Fruit fly (Drosophila melanogaster) whole organism, embryonic: Measurements from ENCODE around the gene CG31633.

Source experiments
- CG10209 ChIP-seq: fragments of 200-800 bp; sonication (Bioruptor generic); optimal IDR thresholded peaks from 3 replicates; lab custom pipeline; 2017; ENCODE audit warnings: missing biosample characterization, mild to moderate bottlenecking, missing genetic modification characterization, missing genetic modification reagents
- CG10654 ChIP-seq: fragments of 200-800 bp; sonication (Bioruptor generic); optimal IDR thresholded peaks from 2 replicates; lab custom pipeline; 2016; ENCODE audit warnings: missing biosample characterization, missing genetic modification characterization
- CG10959 ChIP-seq: fragments of 200-800 bp; sonication (Bioruptor generic); IDR thresholded peaks from 2 replicates; pipeline ENCODE4 v1.3.6; 2022; ENCODE audit warnings: missing biosample characterization, missing genetic modification characterization
- CG12155 ChIP-seq: fragments of 200-800 bp; sonication (Bioruptor generic); optimal IDR thresholded peaks from 3 replicates; lab custom pipeline; 2016; ENCODE audit warnings: missing biosample characterization, missing genetic modification characterization
- CG13624 ChIP-seq: fragments of 200-800 bp; sonication (Bioruptor generic); optimal IDR thresholded peaks from 2 replicates; lab custom pipeline; 2016; ENCODE audit warnings: missing biosample characterization, missing genetic modification characterization
- CG17328 ChIP-seq: fragments of 200-800 bp; sonication (Bioruptor generic); IDR thresholded peaks from 2 replicates; pipeline ENCODE4 v1.3.6; 2022; ENCODE audit warnings: missing biosample characterization, missing genetic modification characterization
- CG17385 ChIP-seq: fragments of 200-800 bp; sonication (Bioruptor generic); optimal IDR thresholded peaks from 3 replicates; lab custom pipeline; 2018; ENCODE audit warnings: missing biosample characterization, mild to moderate bottlenecking, missing genetic modification characterization
- CG17802 ChIP-seq: fragments of 200-800 bp; sonication (Bioruptor generic); optimal IDR thresholded peaks from 2 replicates; lab custom pipeline; 2018; ENCODE audit warnings: missing biosample characterization, mild to moderate bottlenecking, missing genetic modification characterization, moderate library complexity
- CG18476 ChIP-seq: fragments of 200-800 bp; sonication (Bioruptor generic); optimal IDR thresholded peaks from 2 replicates; lab custom pipeline; 2016; ENCODE audit warnings: missing biosample characterization, mild to moderate bottlenecking, missing genetic modification characterization
- CG32532 ChIP-seq: fragments of 200-800 bp; sonication (Bioruptor generic); IDR thresholded peaks from 2 replicates; pipeline ENCODE4 v1.3.6; 2022; ENCODE audit warnings: missing biosample characterization, missing genetic modification characterization
- CG5953 ChIP-seq: fragments of 200-800 bp; sonication (Bioruptor generic); IDR thresholded peaks from 2 replicates; pipeline ENCODE4 v1.3.6; 2022; ENCODE audit warnings: missing biosample characterization, missing genetic modification characterization
- CG6854 ChIP-seq: fragments of 200-800 bp; sonication (Bioruptor generic); optimal IDR thresholded peaks from 3 replicates; lab custom pipeline; 2017; ENCODE audit warnings: missing biosample characterization, mild to moderate bottlenecking, missing genetic modification characterization
- CG7372 ChIP-seq: fragments of 200-800 bp; sonication (Bioruptor generic); IDR thresholded peaks from 2 replicates; pipeline ENCODE4 v1.3.6; 2022; ENCODE audit warnings: missing biosample characterization, missing genetic modification characterization
- CG8478 ChIP-seq: fragments of >200 bp; optimal IDR thresholded peaks from 2 replicates; lab custom pipeline; 2018
- CG8924 ChIP-seq: fragments of 200-800 bp; optimal IDR thresholded peaks from 3 replicates; lab custom pipeline; 2019; ENCODE audit warnings: missing biosample characterization, mild to moderate bottlenecking, missing genetic modification characterization, moderate library complexity
- CG9876 ChIP-seq: fragments of 200-800 bp; sonication (Bioruptor generic); optimal IDR thresholded peaks from 2 replicates; lab custom pipeline; 2016; ENCODE audit warnings: missing biosample characterization, missing genetic modification characterization
- D ChIP-seq, 2 experiments: fragments of 200-800 bp in 1 of 2; fragments of >200 bp in 1 of 2; sonication (Bioruptor generic) in 1 of 2; optimal IDR thresholded peaks; 2 replicates in 1 of 2; 3 replicates in 1 of 2; lab custom pipeline; 2017; ENCODE audit warnings: mild to moderate bottlenecking in 1 of 2, missing biosample characterization in 1 of 2, missing genetic modification characterization in 1 of 2, missing genetic modification reagents in 1 of 2
- Deaf1 ChIP-seq: fragments of 200-800 bp; optimal IDR thresholded peaks from 3 replicates; lab custom pipeline; 2019; ENCODE audit warnings: missing biosample characterization, mild to moderate bottlenecking, missing genetic modification characterization, moderate library complexity
- Doc3 ChIP-seq: fragments of 200-800 bp; sonication (Bioruptor generic); IDR thresholded peaks from 3 replicates; pipeline ENCODE4 v1.3.6; 2022; ENCODE audit warnings: missing biosample characterization, missing genetic modification characterization; ENCODE audit not compliant: partially characterized antibody
- HLH54F ChIP-seq: fragments of 200-800 bp; sonication (Bioruptor generic); optimal IDR thresholded peaks from 3 replicates; lab custom pipeline; 2016; ENCODE audit warnings: missing biosample characterization, missing genetic modification characterization
- HmgD ChIP-seq: fragments of 200-800 bp; sonication (Bioruptor generic); optimal IDR thresholded peaks from 3 replicates; lab custom pipeline; 2016; ENCODE audit warnings: missing biosample characterization, missing genetic modification characterization
- HmgZ ChIP-seq: fragments of 200-800 bp; sonication (Bioruptor generic); optimal IDR thresholded peaks from 2 replicates; lab custom pipeline; 2018; ENCODE audit warnings: missing biosample characterization, mild to moderate bottlenecking, missing genetic modification characterization
- Hmx ChIP-seq: fragments of 200-800 bp; sonication (Bioruptor generic); optimal IDR thresholded peaks from 2 replicates; lab custom pipeline; 2016; ENCODE audit warnings: missing biosample characterization, missing genetic modification characterization
- Hr39 ChIP-seq: fragments of >200 bp; optimal IDR thresholded peaks from 2 replicates; lab custom pipeline; 2017
- Jarid2 ChIP-seq: fragments of 200-800 bp; sonication (Bioruptor generic); optimal IDR thresholded peaks from 3 replicates; lab custom pipeline; 2017; ENCODE audit warnings: mild to moderate bottlenecking, missing biosample characterization, missing genetic modification reagents, missing genetic modification characterization
- Lhr ChIP-seq: fragments of 200-800 bp; sonication (Bioruptor generic); optimal IDR thresholded peaks from 3 replicates; lab custom pipeline; 2017; ENCODE audit warnings: mild to moderate bottlenecking, missing biosample characterization, missing genetic modification reagents, missing genetic modification characterization
- MESR4 ChIP-seq: fragments of 200-800 bp; sonication (Bioruptor generic); optimal IDR thresholded peaks from 2 replicates; lab custom pipeline; 2018; ENCODE audit warnings: missing biosample characterization, mild to moderate bottlenecking, missing genetic modification characterization, moderate library complexity
- NFAT ChIP-seq: fragments of 200-800 bp; sonication (Bioruptor generic); IDR thresholded peaks from 2 replicates; pipeline ENCODE4 v1.3.6; 2022; ENCODE audit warnings: missing biosample characterization, missing genetic modification characterization
- Nf-YA ChIP-seq: fragments of 200-800 bp; sonication (Bioruptor generic); IDR thresholded peaks from 2 replicates; pipeline ENCODE4 v1.3.6; 2022; ENCODE audit warnings: missing biosample characterization, missing genetic modification characterization
- Opbp ChIP-seq: fragments of 200-800 bp; sonication (Bioruptor generic); IDR thresholded peaks from 3 replicates; pipeline ENCODE4 v1.3.6; 2022; ENCODE audit warnings: missing biosample characterization, missing genetic modification characterization; ENCODE audit not compliant: partially characterized antibody
- Pdp1 ChIP-seq, 2 experiments: fragments of 200-800 bp; sonication (Bioruptor generic); optimal IDR thresholded peaks; 3 replicates each; lab custom pipeline; 2016; ENCODE audit warnings: missing biosample characterization in 2 of 2, missing genetic modification characterization in 2 of 2, mild to moderate bottlenecking in 1 of 2, moderate library complexity in 1 of 2
- Rx ChIP-seq: fragments of 200-800 bp; sonication (Bioruptor generic); IDR thresholded peaks from 2 replicates; pipeline ENCODE4 v1.3.6; 2022; ENCODE audit warnings: missing biosample characterization, missing genetic modification characterization
- Sin3A ChIP-seq: fragments of >200 bp; optimal IDR thresholded peaks from 2 replicates; lab custom pipeline; 2018
- Stat92E ChIP-seq, 3 experiments: fragments of >200 bp in 2 of 3; fragments of 200-800 bp in 1 of 3; sonication (Bioruptor generic) in 1 of 3; optimal IDR thresholded peaks; 2 replicates each; lab custom pipeline; 2017 to 2019; ENCODE audit warnings: missing biosample characterization in 3 of 3, missing genetic modification characterization in 3 of 3, mild to moderate bottlenecking in 1 of 3, moderate library complexity in 1 of 3
- Taf1 ChIP-seq: fragments of 200-800 bp; sonication (Bioruptor generic); IDR thresholded peaks from 2 replicates; pipeline ENCODE4 v1.3.6; 2022; ENCODE audit warnings: missing biosample characterization, missing genetic modification characterization
- YL-1 ChIP-seq: fragments of 200-800 bp; sonication (Bioruptor generic); optimal IDR thresholded peaks from 3 replicates; lab custom pipeline; 2017; ENCODE audit warnings: missing biosample characterization, mild to moderate bottlenecking, missing genetic modification characterization
- dan ChIP-seq: fragments of 200-800 bp; sonication (Bioruptor generic); IDR thresholded peaks from 2 replicates; pipeline ENCODE4 v1.3.6; 2022; ENCODE audit warnings: missing biosample characterization, missing genetic modification characterization
- dmrt11E ChIP-seq: fragments of 200-800 bp; sonication (Bioruptor generic); optimal IDR thresholded peaks from 3 replicates; lab custom pipeline; 2018; ENCODE audit warnings: missing biosample characterization, mild to moderate bottlenecking, missing genetic modification characterization, moderate library complexity
- dysf ChIP-seq: fragments of 200-800 bp; sonication (Bioruptor generic); IDR thresholded peaks from 3 replicates; pipeline ENCODE4 v1.3.6; 2022; ENCODE audit warnings: missing biosample characterization, missing genetic modification characterization
- eyg ChIP-seq: fragments of 200-800 bp; sonication (Bioruptor generic); optimal IDR thresholded peaks from 3 replicates; lab custom pipeline; 2016; ENCODE audit warnings: missing biosample characterization, missing genetic modification characterization
- fru ChIP-seq: fragments of >200 bp; optimal IDR thresholded peaks from 2 replicates; lab custom pipeline; 2017
- jigr1 ChIP-seq: fragments of 200-800 bp; sonication (Bioruptor generic); IDR thresholded peaks from 3 replicates; pipeline ENCODE4 v1.3.6; 2022; ENCODE audit warnings: missing biosample characterization, missing genetic modification characterization
- lbe ChIP-seq: fragments of 200-800 bp; sonication (Bioruptor generic); optimal IDR thresholded peaks from 2 replicates; lab custom pipeline; 2016; ENCODE audit warnings: missing biosample characterization, mild to moderate bottlenecking, missing genetic modification characterization
- nom ChIP-seq: fragments of 200-800 bp; sonication (Bioruptor generic); optimal IDR thresholded peaks from 2 replicates; lab custom pipeline; 2017; ENCODE audit warnings: missing biosample characterization, missing genetic modification characterization, mild to moderate bottlenecking, moderate library complexity, missing genetic modification reagents
- oc ChIP-seq: fragments of 200-800 bp; sonication (Bioruptor generic); optimal IDR thresholded peaks from 2 replicates; lab custom pipeline; 2018; ENCODE audit warnings: missing biosample characterization, mild to moderate bottlenecking, missing genetic modification characterization, moderate library complexity
- pfk ChIP-seq: fragments of 200-800 bp; sonication (Bioruptor generic); optimal IDR thresholded peaks from 2 replicates; lab custom pipeline; 2018; ENCODE audit warnings: missing biosample characterization, mild to moderate bottlenecking, missing genetic modification characterization, moderate library complexity
- psq ChIP-seq: fragments of 200-800 bp; sonication (Bioruptor generic); optimal IDR thresholded peaks from 2 replicates; lab custom pipeline; 2017; ENCODE audit warnings: missing biosample characterization, missing genetic modification characterization
- sd ChIP-seq: fragments of 200-800 bp; sonication (Bioruptor generic); optimal IDR thresholded peaks from 3 replicates; lab custom pipeline; 2018; ENCODE audit warnings: missing biosample characterization, mild to moderate bottlenecking, missing genetic modification characterization, moderate library complexity
- slp2 ChIP-seq: fragments of 200-800 bp; sonication (Bioruptor generic); optimal IDR thresholded peaks from 2 replicates; lab custom pipeline; 2016; ENCODE audit warnings: missing biosample characterization, missing genetic modification characterization
- sob ChIP-seq: fragments of 200-800 bp; sonication (Bioruptor generic); IDR thresholded peaks from 2 replicates; pipeline ENCODE4 v1.3.6; 2022; ENCODE audit warnings: missing biosample characterization, missing genetic modification characterization
- tgo ChIP-seq: fragments of 200-800 bp; sonication (Bioruptor generic); IDR thresholded peaks from 3 replicates; pipeline ENCODE4 v1.3.6; 2022; ENCODE audit warnings: missing biosample characterization, missing genetic modification characterization
- ttk ChIP-seq: fragments of 200-800 bp; sonication (Bioruptor generic); IDR thresholded peaks from 2 replicates; pipeline ENCODE4 v2.1.2; 2022; ENCODE audit warnings: missing biosample characterization, missing genetic modification characterization

Gene CG31633

dm6 chr2L:6647103-6647711 is 8.9 kb downstream of the CG31633 start (continued):
- TF ChIP-seq Taf1 (GFP tag; lab: Robert Waterston, UW) (peak; percentile 88), YL-1 (GFP tag; lab: Kevin White, UChicago) (peak; percentile 96), CG10959 (peak; percentile 96), Sin3A (lab: Kevin White, UChicago) (no peak), CG9876 (GFP tag; lab: Kevin White, UChicago) (peak; percentile 96), CG7372 (GFP tag; lab: Robert Waterston, UW) (peak; percentile 96), HmgD (GFP tag; lab: Kevin White, UChicago) (peak; percentile 96), sob (GFP tag; lab: Robert Waterston, UW) (peak; percentile 96), CG8924 (tag; lab: Kevin White, UChicago) (peak; percentile 99), Deaf1 (peak; percentile 85), dan (GFP tag; lab: Robert Waterston, UW) (peak; percentile 88), ttk (peak; percentile 97), CG5953 (peak; percentile 98), Nf-YA (GFP tag; lab: Robert Waterston, UW) (peak; percentile 94), CG6854 (GFP tag; lab: Kevin White, UChicago) (peak; percentile 96), dysf (peak; percentile 98), NFAT (GFP tag; lab: Robert Waterston, UW) (peak; percentile 96), Hmx (GFP tag; lab: Kevin White, UChicago) (no peak), Rx (peak; percentile 96), nom (GFP tag; lab: Kevin White, UChicago) (peak; percentile 84), oc (tag; lab: Kevin White, UChicago) (peak; percentile 99), CG17385 (peak; percentile 96), slp2 (peak; percentile 98), CG18476 (peak; percentile 98), MESR4 (GFP tag; lab: Kevin White, UChicago) (peak; percentile 90), D (optimal IDR thresholded peaks at IDR 0.05; lab: Kevin White, UChicago) (no peak), D (GFP tag; optimal IDR thresholded peaks at IDR 0.05; lab: Kevin White, UChicago) (peak; percentile 99), Pdp1 (GFP tag; optimal IDR thresholded peaks at IDR 0.05; lab: Kevin White, UChicago) (peak; percentile 97), Opbp (GFP tag; lab: Robert Waterston, UW) (peak; percentile 25; the same call in 1 of the 3 replicates), dmrt11E (tag; lab: Kevin White, UChicago) (peak; percentile 97), HLH54F (peak; percentile 97), CG10209 (GFP tag; lab: Kevin White, UChicago) (peak; percentile 98), jigr1 (GFP tag; lab: Robert Waterston, UW) (peak; percentile 95), pfk (peak; percentile 52), Jarid2 (GFP tag; lab: Kevin White, UChicago) (peak; percentile 88), Hr39 (lab: Kevin White, UChicago) (no peak), eyg (GFP tag; lab: Kevin White, UChicago) (peak; percentile 97), Doc3 (no peak)
- TF ChIP-seq, all 482 proteins: peak for 454

dm6 chr2L:6644421-6645059 is 11.6 kb downstream of the CG31633 start:
- no peak for TF ChIP-seq fru (lab: Kevin White, UChicago)
- peak; percentile 65 for TF ChIP-seq sd (tag; lab: Kevin White, UChicago)
- no peak for TF ChIP-seq CG13624
- TF ChIP-seq CG12155 = peak; percentile 52
- TF ChIP-seq CG8924 (tag; lab: Kevin White, UChicago) = peak; percentile 8
- no peak; the same call in 1 of the 2 replicates for TF ChIP-seq CG32532 (GFP tag; lab: Robert Waterston, UW)
- no peak for TF ChIP-seq tgo (GFP tag; lab: Robert Waterston, UW)
- TF ChIP-seq CG17802 (tag; lab: Kevin White, UChicago) = no peak
- TF ChIP-seq CG8478 (lab: Kevin White, UChicago) = no peak
- TF ChIP-seq CG17328 (GFP tag; lab: Robert Waterston, UW) = no peak
- no peak for TF ChIP-seq Lhr
- TF ChIP-seq psq = peak; percentile 97
- peak; percentile 41 for TF ChIP-seq lbe (GFP tag; lab: Kevin White, UChicago)
- no peak for TF ChIP-seq CG10654 (GFP tag; lab: Kevin White, UChicago)
- TF ChIP-seq HmgZ (tag; lab: Kevin White, UChicago) = peak; percentile 40
- no peak for TF ChIP-seq Stat92E (GFP tag; optimal IDR thresholded peaks at IDR 0.05; lab: Kevin White, UChicago)
